Fruit fly (Drosophila melanogaster) whole organism, embryonic: ENCODE data around the gene qm.

Experiments used
- ATbp ChIP-seq: fragments of 200-800 bp; sonication (Bioruptor generic); optimal IDR thresholded peaks from 2 replicates; lab custom pipeline; 2017; ENCODE audit warnings: missing biosample characterization, mild to moderate bottlenecking, missing genetic modification characterization, missing genetic modification reagents
- Ada2b ChIP-seq: fragments of 200-800 bp; sonication (Bioruptor generic); IDR thresholded peaks from 2 replicates; pipeline ENCODE4 v1.3.6; 2022; ENCODE audit warnings: missing biosample characterization, missing genetic modification characterization
- Awh ChIP-seq: fragments of 200-800 bp; sonication (Bioruptor generic); IDR thresholded peaks from 2 replicates; pipeline ENCODE4, ENCODE4 v1.3.6; 2022; ENCODE audit warnings: missing biosample characterization, missing genetic modification characterization
- C15 ChIP-seq: fragments of 200-800 bp; sonication (Bioruptor generic); IDR thresholded peaks from 3 replicates; pipeline ENCODE4 v1.3.6; 2022; ENCODE audit warnings: missing biosample characterization, missing genetic modification characterization
- CG10321 ChIP-seq: fragments of 200-800 bp; sonication (Bioruptor generic); IDR thresholded peaks from 2 replicates; pipeline ENCODE4 v1.3.6; 2022; ENCODE audit warnings: missing biosample characterization, missing genetic modification characterization
- CG12071 ChIP-seq: fragments of 200-800 bp; sonication (Bioruptor generic); optimal IDR thresholded peaks from 3 replicates; lab custom pipeline; 2018; ENCODE audit warnings: missing biosample characterization, mild to moderate bottlenecking, missing genetic modification characterization
- CG13775 ChIP-seq: fragments of 200-800 bp; sonication (Bioruptor generic); optimal IDR thresholded peaks from 3 replicates; lab custom pipeline; 2017; ENCODE audit warnings: missing biosample characterization, mild to moderate bottlenecking, missing genetic modification characterization
- CG14965 ChIP-seq: fragments of 200-800 bp; sonication (Bioruptor generic); optimal IDR thresholded peaks from 2 replicates; lab custom pipeline; 2016; ENCODE audit warnings: missing biosample characterization, missing genetic modification characterization, borderline replicate concordance
- CG16863 ChIP-seq: fragments of 200-800 bp; sonication (Bioruptor generic); optimal IDR thresholded peaks from 3 replicates; lab custom pipeline; 2016; ENCODE audit warnings: missing biosample characterization, missing genetic modification characterization
- CG17612 ChIP-seq: fragments of 200-800 bp; sonication (Bioruptor generic); IDR thresholded peaks from 2 replicates; pipeline ENCODE4 v1.3.6; 2022; ENCODE audit warnings: missing biosample characterization, missing genetic modification characterization
- CG18011 ChIP-seq: fragments of 200-800 bp; sonication (Bioruptor generic); optimal IDR thresholded peaks from 2 replicates; lab custom pipeline; 2017; ENCODE audit warnings: missing biosample characterization, missing genetic modification characterization, mild to moderate bottlenecking, moderate library complexity, missing genotype
- CG2129 ChIP-seq: fragments of 200-800 bp; sonication (Bioruptor generic); IDR thresholded peaks from 2 replicates; pipeline ENCODE4 v1.3.6; 2022; ENCODE audit warnings: missing biosample characterization, missing genetic modification characterization; ENCODE audit not compliant: partially characterized antibody
- CG2889 ChIP-seq: fragments of 200-800 bp; sonication (Bioruptor generic); IDR thresholded peaks from 3 replicates; pipeline ENCODE4 v1.3.6; 2022; ENCODE audit warnings: missing biosample characterization, missing genetic modification characterization
- CG31441 ChIP-seq: fragments of 200-800 bp; sonication (Bioruptor generic); IDR thresholded peaks from 2 replicates; pipeline ENCODE4 v1.3.6; 2022; ENCODE audit warnings: missing biosample characterization, missing genetic modification characterization
- CG34422 ChIP-seq: fragments of 200-800 bp; sonication (Bioruptor generic); IDR thresholded peaks from 3 replicates; pipeline ENCODE4 v1.3.6; 2022; ENCODE audit warnings: missing biosample characterization, missing genetic modification characterization
- CG4360 ChIP-seq: fragments of 200-800 bp; sonication (Bioruptor generic); IDR thresholded peaks from 2 replicates; pipeline ENCODE4 v1.3.6; 2022; ENCODE audit warnings: missing biosample characterization, missing genetic modification characterization
- CG4707 ChIP-seq: fragments of 200-800 bp; sonication (Bioruptor generic); optimal IDR thresholded peaks from 2 replicates; lab custom pipeline; 2018; ENCODE audit warnings: missing biosample characterization, mild to moderate bottlenecking, missing genetic modification characterization, moderate library complexity
- CG6813 ChIP-seq: fragments of 200-800 bp; sonication (Bioruptor generic); optimal IDR thresholded peaks from 2 replicates; lab custom pipeline; 2017; ENCODE audit warnings: missing biosample characterization, missing genetic modification characterization, mild to moderate bottlenecking, moderate library complexity, missing genetic modification reagents
- CG8089 ChIP-seq: fragments of 200-800 bp; sonication (Bioruptor generic); optimal IDR thresholded peaks from 3 replicates; lab custom pipeline; 2016; ENCODE audit warnings: missing biosample characterization, missing genetic modification characterization
- CG8388 ChIP-seq: fragments of 200-800 bp; sonication (Bioruptor generic); optimal IDR thresholded peaks from 2 replicates; lab custom pipeline; 2019; ENCODE audit warnings: missing biosample characterization, mild to moderate bottlenecking, missing genetic modification characterization, moderate library complexity
- CG9215 ChIP-seq: fragments of 200-800 bp; sonication (Bioruptor generic); IDR thresholded peaks from 2 replicates; pipeline ENCODE4 v1.3.6; 2022; ENCODE audit warnings: missing biosample characterization, missing genetic modification characterization
- CTCF ChIP-seq: fragments of 200-800 bp; sonication (Bioruptor generic); optimal IDR thresholded peaks from 2 replicates; lab custom pipeline; 2017; ENCODE audit warnings: missing biosample characterization, mild to moderate bottlenecking, missing genetic modification characterization, moderate library complexity
- CrebB ChIP-seq: fragments of 200-800 bp; sonication (Bioruptor generic); optimal IDR thresholded peaks from 3 replicates; lab custom pipeline; 2018; ENCODE audit warnings: missing biosample characterization, mild to moderate bottlenecking, missing genetic modification characterization
- D19A ChIP-seq: fragments of 200-800 bp; optimal IDR thresholded peaks from 3 replicates; lab custom pipeline; 2019; ENCODE audit warnings: missing biosample characterization, mild to moderate bottlenecking, missing genetic modification characterization, moderate library complexity
- Dip2 ChIP-seq: fragments of 200-800 bp; sonication (Bioruptor generic); IDR thresholded peaks from 2 replicates; pipeline ENCODE4 v1.3.6; 2022; ENCODE audit warnings: missing biosample characterization, missing genetic modification characterization
- E2f1 ChIP-seq: fragments of 200-800 bp; sonication (Bioruptor generic); IDR thresholded peaks from 2 replicates; pipeline ENCODE4 v1.3.6; 2022; ENCODE audit warnings: missing biosample characterization, missing genetic modification characterization
- Fer2 ChIP-seq: fragments of 200-800 bp; sonication (Bioruptor generic); optimal IDR thresholded peaks from 2 replicates; lab custom pipeline; 2018; ENCODE audit warnings: missing biosample characterization, mild to moderate bottlenecking, missing genetic modification characterization, moderate library complexity
- GATAe ChIP-seq: fragments of 200-800 bp; sonication (Bioruptor generic); conservative IDR thresholded peaks from 2 replicates; pipeline ENCODE4 v1.3.6; 2022; ENCODE audit warnings: missing biosample characterization, missing genetic modification characterization
- Hmx ChIP-seq: fragments of 200-800 bp; sonication (Bioruptor generic); optimal IDR thresholded peaks from 2 replicates; lab custom pipeline; 2016; ENCODE audit warnings: missing biosample characterization, missing genetic modification characterization
- Kr ChIP-seq: fragments of 200-800 bp; sonication (Bioruptor generic); optimal IDR thresholded peaks from 2 replicates; lab custom pipeline; 2017; ENCODE audit warnings: missing biosample characterization, mild to moderate bottlenecking, missing genetic modification characterization
- NC2β ChIP-seq: fragments of 200-800 bp; sonication (Bioruptor generic); optimal IDR thresholded peaks from 2 replicates; lab custom pipeline; 2016; ENCODE audit warnings: missing biosample characterization, missing genetic modification characterization
- Rx ChIP-seq: fragments of 200-800 bp; sonication (Bioruptor generic); IDR thresholded peaks from 2 replicates; pipeline ENCODE4 v1.3.6; 2022; ENCODE audit warnings: missing biosample characterization, missing genetic modification characterization
- Ssrp ChIP-seq: fragments of 200-800 bp; sonication (Bioruptor generic); optimal IDR thresholded peaks from 2 replicates; lab custom pipeline; 2018; ENCODE audit warnings: missing biosample characterization, mild to moderate bottlenecking, missing genetic modification characterization, moderate library complexity
- Usf ChIP-seq: fragments of 200-800 bp; sonication (Bioruptor generic); optimal IDR thresholded peaks from 2 replicates; lab custom pipeline; 2017; ENCODE audit warnings: missing genotype, missing biosample characterization, missing genetic modification characterization
- aop ChIP-seq: fragments of 200-800 bp; sonication (Bioruptor generic); IDR thresholded peaks from 2 replicates; pipeline ENCODE4 v1.3.6; 2022; ENCODE audit warnings: missing biosample characterization, missing genetic modification characterization
- ash1 ChIP-seq: fragments of 200-800 bp; sonication (Bioruptor generic); optimal IDR thresholded peaks from 2 replicates; lab custom pipeline; 2018; ENCODE audit warnings: missing biosample characterization, mild to moderate bottlenecking, missing genetic modification characterization
- btn ChIP-seq: fragments of 200-800 bp; sonication (Bioruptor generic); optimal IDR thresholded peaks from 2 replicates; lab custom pipeline; 2016; ENCODE audit warnings: missing biosample characterization, missing genetic modification characterization
- cad ChIP-seq: fragments of >200 bp; optimal IDR thresholded peaks from 2 replicates; lab custom pipeline; 2017; ENCODE audit warnings: missing biosample characterization, missing genetic modification characterization
- cas ChIP-seq: fragments of 200-800 bp; sonication (Bioruptor generic); IDR thresholded peaks from 2 replicates; pipeline ENCODE4 v1.3.6; 2022; ENCODE audit warnings: missing biosample characterization, missing genetic modification characterization
- chm ChIP-seq: fragments of 200-800 bp; sonication (Bioruptor generic); IDR thresholded peaks from 2 replicates; pipeline ENCODE4 v1.3.6; 2022; ENCODE audit warnings: missing biosample characterization, missing genetic modification characterization
- dan ChIP-seq: fragments of 200-800 bp; sonication (Bioruptor generic); IDR thresholded peaks from 2 replicates; pipeline ENCODE4 v1.3.6; 2022; ENCODE audit warnings: missing biosample characterization, missing genetic modification characterization
- gce ChIP-seq: fragments of 200-800 bp; sonication (Bioruptor generic); IDR thresholded peaks from 3 replicates; pipeline ENCODE4 v1.3.6; 2022; ENCODE audit warnings: missing biosample characterization, missing genetic modification characterization
- gem ChIP-seq: fragments of 200-800 bp; sonication (Bioruptor generic); optimal IDR thresholded peaks from 2 replicates; lab custom pipeline; 2019; ENCODE audit warnings: missing biosample characterization, mild to moderate bottlenecking, missing genetic modification characterization, moderate library complexity
- gt ChIP-seq: fragments of 200-800 bp; sonication (Bioruptor generic); IDR thresholded peaks from 2 replicates; pipeline ENCODE4 v1.3.6; 2022; ENCODE audit warnings: missing biosample characterization, missing genetic modification characterization
- hth ChIP-seq: fragments of >200 bp; optimal IDR thresholded peaks from 2 replicates; lab custom pipeline; 2017; ENCODE audit warnings: inconsistent platforms
- inv ChIP-seq: fragments of 200-800 bp; sonication (Bioruptor generic); IDR thresholded peaks from 2 replicates; pipeline ENCODE4 v1.3.6; 2022; ENCODE audit warnings: missing biosample characterization, missing genetic modification characterization; ENCODE audit not compliant: partially characterized antibody
- phol ChIP-seq: fragments of 200-800 bp; sonication (Bioruptor generic); optimal IDR thresholded peaks from 3 replicates; lab custom pipeline; 2018; ENCODE audit warnings: missing biosample characterization, mild to moderate bottlenecking, missing genetic modification characterization, moderate library complexity
- pros ChIP-seq: fragments of 200-800 bp; sonication (Bioruptor generic); optimal IDR thresholded peaks from 3 replicates; lab custom pipeline; 2019; ENCODE audit warnings: missing biosample characterization, mild to moderate bottlenecking, missing genetic modification characterization, moderate library complexity
- run ChIP-seq: fragments of 200-800 bp; sonication (Bioruptor generic); optimal IDR thresholded peaks from 3 replicates; lab custom pipeline; 2018; ENCODE audit warnings: missing biosample characterization, mild to moderate bottlenecking, missing genetic modification characterization
- sna ChIP-seq: fragments of 200-800 bp; sonication (Bioruptor generic); IDR thresholded peaks from 2 replicates; pipeline ENCODE4 v1.3.6; 2022; ENCODE audit warnings: missing biosample characterization, missing genetic modification characterization; ENCODE audit not compliant: partially characterized antibody
- toy ChIP-seq: fragments of 200-800 bp; sonication (Bioruptor generic); IDR thresholded peaks from 2 replicates; pipeline ENCODE4 v1.3.6; 2022; ENCODE audit warnings: missing biosample characterization, missing genetic modification characterization
- ttk ChIP-seq: fragments of 200-800 bp; sonication (Bioruptor generic); IDR thresholded peaks from 2 replicates; pipeline ENCODE4 v2.1.2; 2022; ENCODE audit warnings: missing biosample characterization, missing genetic modification characterization

qm gene

dm6 chr3L:7323348-7323747 is 24.8 kb upstream of the qm start, which contains the start of the genes RhoGEF4 and Rint1 (continued):
- TF ChIP-seq CG6813 (GFP tag; lab: Kevin White, UChicago) (no peak), CG2889 (0 out of 3 replicates have a peak, but pooled peaks have one; percentile 12), CG12071 (GFP tag; lab: Kevin White, UChicago) (no peak), GATAe (no peak), CG18011 (peak; percentile 44), ATbp (GFP tag; lab: Kevin White, UChicago) (no peak), CG2129 (no peak), CG10321 (GFP tag; lab: Robert Waterston, UW) (no peak), pros (no peak), toy (GFP tag; lab: Robert Waterston, UW) (no peak), Dip2 (GFP tag; lab: Robert Waterston, UW) (no peak), Fer2 (tag; lab: Kevin White, UChicago) (peak; percentile 15), Rx (peak; percentile 64), cad (GFP tag; lab: Kevin White, UChicago) (no peak), run (tag; lab: Kevin White, UChicago) (no peak), E2f1 (GFP tag; lab: Robert Waterston, UW) (peak; percentile 80), cas (GFP tag; lab: Robert Waterston, UW) (0 out of 2 replicates have a peak, but pooled peaks have one; percentile 55), CG14965 (GFP tag; lab: Kevin White, UChicago) (no peak), CG16863 (GFP tag; lab: Kevin White, UChicago) (no peak), CG4707 (no peak), D19A (tag; lab: Kevin White, UChicago) (no peak), aop (GFP tag; lab: Robert Waterston, UW) (no peak), Usf (GFP tag; lab: Kevin White, UChicago) (peak; percentile 59), gce (no peak), inv (GFP tag; lab: Robert Waterston, UW) (no peak), btn (GFP tag; lab: Kevin White, UChicago) (no peak), sna (GFP tag; lab: Robert Waterston, UW) (no peak), CG8089 (GFP tag; lab: Kevin White, UChicago) (no peak), dan (GFP tag; lab: Robert Waterston, UW) (peak; percentile 45; the same call in 1 of the 2 replicates), CG8388 (peak; percentile 62), hth (no peak), CG9215 (GFP tag; lab: Robert Waterston, UW) (peak; percentile 71), Ada2b (GFP tag; lab: Robert Waterston, UW) (peak; percentile 70), phol (tag; lab: Kevin White, UChicago) (peak; percentile 81), Hmx (no peak), CG4360 (GFP tag; lab: Robert Waterston, UW) (no peak), CG13775 (GFP tag; lab: Kevin White, UChicago) (peak; percentile 79), NC2β (GFP tag; lab: Kevin White, UChicago) (no peak), C15 (no peak), Kr (GFP tag; lab: Kevin White, UChicago) (no peak), CTCF (GFP tag; lab: Kevin White, UChicago) (no peak), CG31441 (GFP tag; lab: Robert Waterston, UW) (peak; percentile 73), ttk (peak; percentile 60; the same call in 1 of the 2 replicates), Awh (GFP tag; lab: Robert Waterston, UW) (peak; percentile 51; the same call in 1 of the 2 replicates), CG17612 (GFP tag; lab: Robert Waterston, UW) (peak; percentile 26; the same call in 1 of the 2 replicates), gt (GFP tag; lab: Robert Waterston, UW) (no peak), CG34422 (GFP tag; lab: Robert Waterston, UW) (peak; percentile 76; the same call in 2 of the 3 replicates), chm (GFP tag; lab: Robert Waterston, UW) (no peak), ash1 (no peak), Ssrp (tag; lab: Kevin White, UChicago) (peak; percentile 76), CrebB (no peak), gem (tag; lab: Kevin White, UChicago) (peak; percentile 86)
